Worm (Caenorhabditis elegans): ENCODE data around the gene plc-2.

DNA sequence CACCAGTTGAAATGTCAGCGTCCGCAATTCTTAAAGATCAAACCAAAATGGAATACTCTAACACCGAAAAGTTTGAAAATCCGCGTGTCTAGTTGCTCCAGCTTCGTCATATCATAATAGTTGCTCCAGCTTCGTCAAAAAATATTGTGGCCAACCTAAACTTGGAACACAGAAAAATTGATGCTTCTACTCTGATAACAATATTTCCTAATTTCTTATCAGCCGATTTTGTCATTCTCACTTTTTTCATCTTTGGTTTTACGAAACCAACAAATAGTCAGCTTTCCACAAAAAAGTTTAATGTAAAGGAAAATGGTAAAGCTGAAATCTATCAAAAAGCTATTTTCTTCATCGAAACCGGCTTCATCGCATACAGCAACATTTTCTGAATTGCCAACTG is 10.0 kb upstream of the plc-2 start, which contains the start of gene fbxa-84:
- TF ChIP-seq tab-1 (GFP tag; IDR thresholded peaks at IDR 0.05) (no peak), flt-1 (GFP tag; IDR thresholded peaks at IDR 0.05) (no peak), T22C8.4 (GFP tag; IDR thresholded peaks at IDR 0.05) (no peak), ztf-23 (GFP tag; IDR thresholded peaks at IDR 0.05) (no peak), ztf-29 (GFP tag; IDR thresholded peaks at IDR 0.05) (no peak)
